Worm (Caenorhabditis elegans): ENCODE measurements around the gene xtr-2.

The xtr-2 gene

DNA sequence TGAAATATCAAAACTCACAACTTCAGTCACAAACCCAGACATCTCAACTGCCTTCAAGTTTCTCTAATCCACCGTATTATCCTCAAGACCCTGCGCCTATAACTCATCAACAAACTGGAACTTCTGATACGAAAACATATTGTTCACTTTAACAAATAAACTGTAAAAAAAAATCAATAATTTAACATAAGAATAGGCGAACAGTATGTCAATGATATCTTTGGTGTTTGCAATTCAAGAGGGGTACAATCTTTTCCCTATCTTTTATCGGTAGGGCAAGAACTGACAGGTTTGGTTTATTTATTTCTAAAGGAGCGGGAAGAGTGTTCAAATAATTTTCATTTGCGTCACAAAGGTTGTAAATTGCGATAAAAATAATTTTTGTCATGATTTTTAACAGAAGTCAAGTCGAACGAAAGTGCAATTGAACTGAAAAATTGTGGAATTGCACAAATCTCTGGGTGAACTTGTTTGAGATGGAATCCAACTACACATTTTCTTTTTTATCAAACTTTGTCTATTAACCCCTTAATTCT, 47.7 kb downstream of the xtr-2 start:
- TF ChIP-seq zip-4 (GFP tag; optimal IDR thresholded peaks at IDR 0.05) = peak; percentile 94
- peak; percentile 15 for TF ChIP-seq ceh-90 (tag; optimal IDR thresholded peaks at IDR 0.05)
- TF ChIP-seq nhr-71 (tag; optimal IDR thresholded peaks at IDR 0.05) = peak; percentile 98
- peak; percentile 99 for TF ChIP-seq sox-4 (tag; optimal IDR thresholded peaks at IDR 0.05)
- TF ChIP-seq unc-98 (GFP tag; IDR thresholded peaks at IDR 0.05) = peak; percentile 68
- peak; percentile 100 for TF ChIP-seq mep-1 (tag; optimal IDR thresholded peaks at IDR 0.05)
- TF ChIP-seq ceh-63 (GFP tag; optimal IDR thresholded peaks at IDR 0.05) = peak; percentile 77
- TF ChIP-seq fos-1 (tag; optimal IDR thresholded peaks at IDR 0.05) = peak; percentile 99
- peak; percentile 98 for TF ChIP-seq nhr-237 (tag; optimal IDR thresholded peaks at IDR 0.05)
- TF ChIP-seq pax-3 (tag; optimal IDR thresholded peaks at IDR 0.05) = peak; percentile 93
- peak; percentile 98 for TF ChIP-seq swsn-7 (tag; optimal IDR thresholded peaks at IDR 0.05)
- peak; percentile 99 for TF ChIP-seq jun-1 (tag; optimal IDR thresholded peaks at IDR 0.05)
- TF ChIP-seq lin-39 (tag; optimal IDR thresholded peaks at IDR 0.05) = peak; percentile 100
- peak; percentile 88 for TF ChIP-seq sup-37 (GFP tag; optimal IDR thresholded peaks at IDR 0.05)
- TF ChIP-seq mdl-1 (tag; optimal IDR thresholded peaks at IDR 0.05) = peak in 1 of 2 experiments; percentile 86
- TF ChIP-seq lir-3 (tag; optimal IDR thresholded peaks at IDR 0.05; ENCODE audit: poor library complexity) = peak; percentile 94
- peak; percentile 99 for TF ChIP-seq snu-23 (GFP tag; optimal IDR thresholded peaks at IDR 0.05)
- peak; percentile 93 for TF ChIP-seq C04F5.9 (tag; optimal IDR thresholded peaks at IDR 0.05)
- peak; percentile 99 for TF ChIP-seq fkh-10 (GFP tag; optimal IDR thresholded peaks at IDR 0.05)
- peak; percentile 4 for TF ChIP-seq vab-15 (tag; optimal IDR thresholded peaks at IDR 0.05)
- TF ChIP-seq blmp-1 (tag; optimal IDR thresholded peaks at IDR 0.05) = peak; percentile 54
- TF ChIP-seq nhr-20 (tag; optimal IDR thresholded peaks at IDR 0.05) = peak; percentile 98
- TF ChIP-seq aly-2 (tag; optimal IDR thresholded peaks at IDR 0.05) = peak; percentile 99
- peak; percentile 92 for TF ChIP-seq aha-1 (tag; optimal IDR thresholded peaks at IDR 0.05)
- peak; percentile 96 for TF ChIP-seq egl-13 (tag; optimal IDR thresholded peaks at IDR 0.05)
- peak; percentile 96 for TF ChIP-seq lsy-2 (tag; optimal IDR thresholded peaks at IDR 0.05)
- TF ChIP-seq C16A3.4 (tag; optimal IDR thresholded peaks at IDR 0.05) = peak; percentile 99
- peak; percentile 64 for TF ChIP-seq nhr-28 (tag; optimal IDR thresholded peaks at IDR 0.05)
- peak; percentile 76 for TF ChIP-seq pag-3 (tag; optimal IDR thresholded peaks at IDR 0.05; ENCODE audit: borderline replicate concordance, insufficient read depth)
- TF ChIP-seq F16B12.6 (tag; optimal IDR thresholded peaks at IDR 0.05) = no peak
- peak; percentile 49 to 89 for TF ChIP-seq ztf-11 (tag; optimal IDR thresholded peaks at IDR 0.05)
- TF ChIP-seq hpl-2 (GFP tag; optimal IDR thresholded peaks at IDR 0.05) = peak; percentile 94
- TF ChIP-seq nhr-47 (tag; optimal IDR thresholded peaks at IDR 0.05) = peak; percentile 99
- peak; percentile 80 to 83 for TF ChIP-seq efl-1 (optimal IDR thresholded peaks at IDR 0.05)
- peak; percentile 52 to 96 for TF ChIP-seq efl-1 (GFP tag; optimal IDR thresholded peaks at IDR 0.05 in 1 of 2)
- peak; percentile 93 for TF ChIP-seq snpc-4 (tag; optimal IDR thresholded peaks at IDR 0.05)
- TF ChIP-seq sptf-1 (tag; optimal IDR thresholded peaks at IDR 0.05) = no peak
- TF ChIP-seq xbp-1 (tag; optimal IDR thresholded peaks at IDR 0.05) = peak; percentile 91
- peak; percentile 82 for TF ChIP-seq isw-1 (GFP tag; IDR thresholded peaks at IDR 0.05)
- TF ChIP-seq ztf-4 (tag; optimal IDR thresholded peaks at IDR 0.05) = peak; percentile 96
- TF ChIP-seq ceh-88 (GFP tag; IDR thresholded peaks at IDR 0.05) = peak; percentile 94
- TF ChIP-seq irx-1 (tag; optimal IDR thresholded peaks at IDR 0.05) = peak; percentile 99
- TF ChIP-seq nhr-84 (tag; optimal IDR thresholded peaks at IDR 0.05) = peak; percentile 97
- peak; percentile 100 for TF ChIP-seq dsc-1 (tag; optimal IDR thresholded peaks at IDR 0.05)
- no peak for TF ChIP-seq Y116A8C.19 (tag; optimal IDR thresholded peaks at IDR 0.05; ENCODE audit: borderline replicate concordance)
- peak; percentile 97 for TF ChIP-seq nhr-19 (GFP tag; conservative IDR thresholded peaks at IDR 0.05)
- TF ChIP-seq mab-9 (GFP tag; IDR thresholded peaks at IDR 0.05) = peak; percentile 92
- TF ChIP-seq lin-35 (GFP tag; optimal IDR thresholded peaks at IDR 0.05) = peak; percentile 56 to 93
- TF ChIP-seq alr-1 (tag; optimal IDR thresholded peaks at IDR 0.05; ENCODE audit: borderline replicate concordance) = no peak
- peak; percentile 64 for TF ChIP-seq nhr-12 (tag; optimal IDR thresholded peaks at IDR 0.05)
- no peak for TF ChIP-seq C34B4.2 (tag; optimal IDR thresholded peaks at IDR 0.05)
- no peak for TF ChIP-seq unc-62 (GFP tag; optimal IDR thresholded peaks at IDR 0.05)
- TF ChIP-seq dpl-1 (GFP tag; optimal IDR thresholded peaks at IDR 0.05) = peak; percentile 55 to 67 (median 65)

Measured in whole organism, L1 larva.